Worm (Caenorhabditis elegans) whole organism, L1 larva: ENCODE measurements around the gene F41G3.6.

Experiments used
- lin-39 ChIP-seq: fragments of 150-350 bp; optimal IDR thresholded peaks from 2 replicates; lab custom pipeline; 2014; ENCODE audit warnings: missing biosample characterization, missing genetic modification reagents, missing genetic modification characterization
- nhr-237 ChIP-seq: fragments of 150-350 bp; optimal IDR thresholded peaks from 2 replicates; lab custom pipeline; 2014; ENCODE audit warnings: missing biosample characterization, missing genetic modification characterization

DNA sequence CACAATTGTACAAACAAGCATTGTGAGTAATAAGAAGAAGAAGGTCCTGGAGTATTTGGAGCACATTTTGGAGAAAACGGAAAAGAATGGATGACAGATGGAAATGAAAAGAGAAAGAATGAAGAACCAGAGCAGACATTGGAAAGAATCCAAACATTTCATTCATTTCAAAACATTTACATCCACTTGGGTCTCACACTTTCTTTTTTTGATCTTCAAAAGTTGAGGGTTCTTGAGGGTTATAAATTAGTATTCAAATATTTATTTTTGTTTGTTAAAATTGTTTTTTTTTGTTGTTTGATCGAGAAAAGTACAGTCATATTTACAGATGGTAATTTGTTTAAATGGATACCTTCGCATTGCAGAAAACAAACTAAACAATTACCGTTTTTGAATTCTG is 9.0 kb upstream of the F41G3.6 start, which contains the start of gene T14B4.9:
- TF ChIP-seq lin-39, result no peak
- no peak for TF ChIP-seq nhr-237
